Fruit fly (Drosophila melanogaster) whole organism, embryonic: Measurements from ENCODE around the gene Sptz.

Experiments used
- Aef1 ChIP-seq: fragments of 200-800 bp; sonication (Bioruptor generic); IDR thresholded peaks from 3 replicates; pipeline ENCODE4 v1.3.6; 2022; ENCODE audit warnings: missing biosample characterization, missing genetic modification characterization
- Blimp-1 ChIP-seq: fragments of 200-800 bp; sonication (Bioruptor generic); optimal IDR thresholded peaks from 3 replicates; lab custom pipeline; 2018; ENCODE audit warnings: missing biosample characterization, missing genetic modification characterization, mild to moderate bottlenecking, moderate library complexity, missing genetic modification reagents
- CG10147 ChIP-seq: fragments of 200-800 bp; sonication (Bioruptor generic); optimal IDR thresholded peaks from 2 replicates; lab custom pipeline; 2019; ENCODE audit warnings: missing biosample characterization, mild to moderate bottlenecking, missing genetic modification characterization, moderate library complexity
- CG11085 ChIP-seq: fragments of 200-800 bp; sonication (Bioruptor generic); IDR thresholded peaks from 2 replicates; pipeline ENCODE4 v1.3.6; 2022; ENCODE audit warnings: missing biosample characterization, missing genetic modification characterization
- CG1233 ChIP-seq: fragments of 200-800 bp; sonication (Bioruptor generic); optimal IDR thresholded peaks from 4 replicates; lab custom pipeline; 2018; ENCODE audit warnings: missing biosample characterization, mild to moderate bottlenecking, missing genetic modification characterization
- CG1529 ChIP-seq: fragments of 200-800 bp; sonication (Bioruptor generic); optimal IDR thresholded peaks from 3 replicates; lab custom pipeline; 2018; ENCODE audit warnings: missing biosample characterization, missing genetic modification characterization
- CG16779 ChIP-seq: fragments of 200-800 bp; sonication (Bioruptor generic); IDR thresholded peaks from 2 replicates; pipeline ENCODE4 v1.3.6; 2022; ENCODE audit warnings: missing biosample characterization, missing genetic modification characterization
- CG17361 ChIP-seq: fragments of 200-800 bp; sonication (Bioruptor generic); IDR thresholded peaks from 3 replicates; pipeline ENCODE4 v1.3.6; 2022; ENCODE audit warnings: missing biosample characterization, missing genetic modification characterization
- CG17802 ChIP-seq: fragments of 200-800 bp; sonication (Bioruptor generic); optimal IDR thresholded peaks from 2 replicates; lab custom pipeline; 2018; ENCODE audit warnings: missing biosample characterization, mild to moderate bottlenecking, missing genetic modification characterization, moderate library complexity
- CG30403 ChIP-seq: fragments of 200-800 bp; sonication (Bioruptor generic); optimal IDR thresholded peaks from 3 replicates; lab custom pipeline; 2016; ENCODE audit warnings: missing biosample characterization, missing genetic modification characterization
- CG4282 ChIP-seq: fragments of 200-800 bp; sonication (Bioruptor generic); optimal IDR thresholded peaks from 2 replicates; lab custom pipeline; 2016; ENCODE audit warnings: missing biosample characterization, missing genetic modification characterization
- CG4360 ChIP-seq: fragments of 200-800 bp; sonication (Bioruptor generic); IDR thresholded peaks from 2 replicates; pipeline ENCODE4 v1.3.6; 2022; ENCODE audit warnings: missing biosample characterization, missing genetic modification characterization
- CG4707 ChIP-seq: fragments of 200-800 bp; sonication (Bioruptor generic); optimal IDR thresholded peaks from 2 replicates; lab custom pipeline; 2018; ENCODE audit warnings: missing biosample characterization, mild to moderate bottlenecking, missing genetic modification characterization, moderate library complexity
- CG4730 ChIP-seq: fragments of 200-800 bp; sonication (Bioruptor generic); IDR thresholded peaks from 2 replicates; pipeline ENCODE4 v1.3.6; 2022; ENCODE audit warnings: missing biosample characterization, missing genetic modification characterization
- CG6254 ChIP-seq: fragments of 200-800 bp; sonication (Bioruptor generic); optimal IDR thresholded peaks from 3 replicates; lab custom pipeline; 2017; ENCODE audit warnings: mild to moderate bottlenecking, missing biosample characterization, missing genetic modification reagents, missing genetic modification characterization
- CG8388 ChIP-seq: fragments of 200-800 bp; sonication (Bioruptor generic); optimal IDR thresholded peaks from 2 replicates; lab custom pipeline; 2019; ENCODE audit warnings: missing biosample characterization, mild to moderate bottlenecking, missing genetic modification characterization, moderate library complexity
- CG9215 ChIP-seq: fragments of 200-800 bp; sonication (Bioruptor generic); IDR thresholded peaks from 2 replicates; pipeline ENCODE4 v1.3.6; 2022; ENCODE audit warnings: missing biosample characterization, missing genetic modification characterization
- Chrac-16 ChIP-seq: fragments of 200-800 bp; sonication (Bioruptor generic); optimal IDR thresholded peaks from 3 replicates; lab custom pipeline; 2016; ENCODE audit warnings: missing biosample characterization, missing genetic modification characterization
- Dip3 ChIP-seq: fragments of 200-800 bp; sonication (Bioruptor generic); optimal IDR thresholded peaks from 3 replicates; lab custom pipeline; 2016; ENCODE audit warnings: missing biosample characterization, missing genetic modification characterization
- ERR ChIP-seq: fragments of 200-800 bp; sonication (Bioruptor generic); optimal IDR thresholded peaks from 2 replicates; lab custom pipeline; 2016; ENCODE audit warnings: missing biosample characterization, missing genetic modification characterization
- H15 ChIP-seq: fragments of 200-800 bp; sonication (Bioruptor generic); IDR thresholded peaks from 3 replicates; pipeline ENCODE4 v1.3.6; 2022; ENCODE audit warnings: missing biosample characterization, missing genetic modification characterization
- HLH3B ChIP-seq: fragments of 200-800 bp; sonication (Bioruptor generic); IDR thresholded peaks from 2 replicates; pipeline ENCODE4 v1.3.6; 2022; ENCODE audit warnings: missing biosample characterization, missing genetic modification characterization
- Hr3 ChIP-seq: fragments of 200-800 bp; sonication (Bioruptor generic); optimal IDR thresholded peaks from 3 replicates; lab custom pipeline; 2016; ENCODE audit warnings: missing biosample characterization, missing genetic modification characterization
- Mad ChIP-seq: fragments of 200-800 bp; sonication (Bioruptor generic); optimal IDR thresholded peaks from 2 replicates; lab custom pipeline; 2016; ENCODE audit warnings: missing biosample characterization, missing genetic modification characterization
- Max ChIP-seq: fragments of 200-800 bp; sonication (Bioruptor generic); optimal IDR thresholded peaks from 2 replicates; lab custom pipeline; 2016; ENCODE audit warnings: missing biosample characterization, mild to moderate bottlenecking, missing genetic modification characterization
- NC2β ChIP-seq: fragments of 200-800 bp; sonication (Bioruptor generic); optimal IDR thresholded peaks from 2 replicates; lab custom pipeline; 2016; ENCODE audit warnings: missing biosample characterization, missing genetic modification characterization
- Nf-YA ChIP-seq: fragments of 200-800 bp; sonication (Bioruptor generic); IDR thresholded peaks from 2 replicates; pipeline ENCODE4 v1.3.6; 2022; ENCODE audit warnings: missing biosample characterization, missing genetic modification characterization
- Xrp1 ChIP-seq: fragments of 200-800 bp; sonication (Bioruptor generic); IDR thresholded peaks from 2 replicates; pipeline ENCODE4 v1.3.6; 2022; ENCODE audit warnings: missing biosample characterization, missing genetic modification characterization
- YL-1 ChIP-seq: fragments of 200-800 bp; sonication (Bioruptor generic); optimal IDR thresholded peaks from 3 replicates; lab custom pipeline; 2017; ENCODE audit warnings: missing biosample characterization, mild to moderate bottlenecking, missing genetic modification characterization
- bab2 ChIP-seq: fragments of 200-800 bp; sonication (Bioruptor generic); optimal IDR thresholded peaks from 2 replicates; lab custom pipeline; 2016; ENCODE audit warnings: missing biosample characterization, missing genetic modification characterization
- ci ChIP-seq: fragments of 200-800 bp; sonication (Bioruptor generic); IDR thresholded peaks from 3 replicates; pipeline ENCODE4 v1.3.6; 2022; ENCODE audit warnings: missing biosample characterization, missing genetic modification characterization
- esg ChIP-seq: fragments of 200-800 bp; sonication (Bioruptor generic); conservative IDR thresholded peaks from 2 replicates; pipeline ENCODE4 v1.3.6; 2022; ENCODE audit warnings: missing biosample characterization, missing genetic modification characterization
- exex ChIP-seq: fragments of 200-800 bp; sonication (Bioruptor generic); optimal IDR thresholded peaks from 4 replicates; lab custom pipeline; 2018; ENCODE audit warnings: missing biosample characterization, mild to moderate bottlenecking, missing genetic modification characterization, moderate library complexity
- gro ChIP-seq: fragments of 200-800 bp; sonication (Bioruptor generic); optimal IDR thresholded peaks from 2 replicates; lab custom pipeline; 2016; ENCODE audit warnings: missing biosample characterization, missing genetic modification characterization
- gt ChIP-seq: fragments of 200-800 bp; sonication (Bioruptor generic); IDR thresholded peaks from 2 replicates; pipeline ENCODE4 v1.3.6; 2022; ENCODE audit warnings: missing biosample characterization, missing genetic modification characterization
- insv ChIP-seq, 2 experiments: fragments of 200-800 bp; sonication (Bioruptor generic); optimal IDR thresholded peaks; 3 replicates each; lab custom pipeline; 2016 to 2018; ENCODE audit warnings: missing biosample characterization in 2 of 2, missing genetic modification characterization in 2 of 2
- ken ChIP-seq: fragments of 200-800 bp; sonication (Bioruptor generic); IDR thresholded peaks from 3 replicates; pipeline ENCODE4 v1.3.6; 2022; ENCODE audit warnings: missing biosample characterization, missing genetic modification characterization
- klu ChIP-seq: fragments of 200-800 bp; sonication (Bioruptor generic); IDR thresholded peaks from 2 replicates; pipeline ENCODE4 v1.3.6; 2022; ENCODE audit warnings: missing biosample characterization, missing genetic modification characterization
- luna ChIP-seq: fragments of 200-800 bp; sonication (Bioruptor generic); optimal IDR thresholded peaks from 2 replicates; lab custom pipeline; 2016; ENCODE audit warnings: missing biosample characterization, missing genetic modification characterization
- nmo ChIP-seq: fragments of 200-800 bp; sonication (Bioruptor generic); optimal IDR thresholded peaks from 2 replicates; lab custom pipeline; 2018; ENCODE audit warnings: missing biosample characterization, mild to moderate bottlenecking, missing genetic modification characterization, moderate library complexity
- onecut ChIP-seq: fragments of 200-800 bp; sonication (Bioruptor generic); IDR thresholded peaks from 2 replicates; pipeline ENCODE4 v1.3.6; 2022; ENCODE audit warnings: missing biosample characterization, missing genetic modification characterization
- pan ChIP-seq, 4 experiments: fragments of >200 bp in 3 of 4; fragments of 200-800 bp in 1 of 4; sonication (Bioruptor generic) in 1 of 4; optimal IDR thresholded peaks in 3 of 4; IDR thresholded peaks in 1 of 4; 2 replicates each; pipeline versions ENCODE4 v1.3.6 to Lab custom; 2017 to 2022; ENCODE audit warnings: missing biosample characterization in 2 of 4, missing genetic modification characterization in 2 of 4, mixed read lengths in 1 of 4
- prd ChIP-seq, 3 experiments: fragments of >200 bp in 2 of 3; fragments of 200-800 bp in 1 of 3; sonication (Bioruptor generic) in 1 of 3; optimal IDR thresholded peaks in 2 of 3; IDR thresholded peaks in 1 of 3; 2 replicates in 2 of 3; 3 replicates in 1 of 3; pipeline versions ENCODE4 v1.3.6 to Lab custom; 2017 to 2022; ENCODE audit warnings: missing biosample characterization in 1 of 3, missing genetic modification characterization in 1 of 3
- psq ChIP-seq: fragments of 200-800 bp; sonication (Bioruptor generic); optimal IDR thresholded peaks from 2 replicates; lab custom pipeline; 2017; ENCODE audit warnings: missing biosample characterization, missing genetic modification characterization
- row ChIP-seq: fragments of 200-800 bp; sonication (Bioruptor generic); IDR thresholded peaks from 3 replicates; pipeline ENCODE4 v1.3.6; 2022; ENCODE audit warnings: missing biosample characterization, missing genetic modification characterization
- sens ChIP-seq: fragments of 200-800 bp; sonication (Bioruptor generic); peaks from one replicate; lab custom pipeline; 2016; ENCODE audit warnings: missing biosample characterization, missing genetic modification characterization
- wek ChIP-seq: fragments of 200-800 bp; sonication (Bioruptor generic); optimal IDR thresholded peaks from 3 replicates; lab custom pipeline; 2018; ENCODE audit warnings: missing biosample characterization, mild to moderate bottlenecking, missing genetic modification characterization, moderate library complexity
- wor ChIP-seq: fragments of 200-800 bp; sonication (Bioruptor generic); IDR thresholded peaks from 2 replicates; pipeline ENCODE4 v1.3.6; 2022; ENCODE audit warnings: missing biosample characterization, missing genetic modification characterization

Sptz gene

dm6 chr3R:11458022-11458850, 36.3 kb downstream of the Sptz start (continued):
- TF ChIP-seq CG4282 (GFP tag; lab: Kevin White, UChicago) (no peak), esg (peak; percentile 78), Mad (peak; percentile 40), H15 (GFP tag; lab: Robert Waterston, UW) (peak; percentile 80), ci (peak; percentile 76; the same call in 2 of the 3 replicates), CG1529 (no peak), CG17361 (GFP tag; lab: Robert Waterston, UW) (peak; percentile 59; the same call in 1 of the 3 replicates), Chrac-16 (GFP tag; lab: Kevin White, UChicago) (peak; percentile 6), wek (GFP tag; lab: Kevin White, UChicago) (no peak), Dip3 (peak; percentile 62), NC2β (GFP tag; lab: Kevin White, UChicago) (peak; percentile 34), gt (0 out of 2 replicates have a peak, but pooled peaks have one; percentile 32), onecut (peak; percentile 45), nmo (GFP tag; lab: Kevin White, UChicago) (peak; percentile 53), luna (GFP tag; lab: Kevin White, UChicago) (peak; percentile 45), CG9215 (GFP tag; lab: Robert Waterston, UW) (peak; percentile 78), Hr3 (GFP tag; lab: Kevin White, UChicago) (peak; percentile 46), CG10147 (GFP tag; lab: Kevin White, UChicago) (peak; percentile 8), CG17802 (peak; percentile 15), CG11085 (GFP tag; lab: Robert Waterston, UW) (peak; percentile 71), Blimp-1 (peak; percentile 64), ken (GFP tag; lab: Robert Waterston, UW) (peak; percentile 43; the same call in 1 of the 3 replicates), Xrp1 (GFP tag; lab: Robert Waterston, UW) (peak; percentile 74), Max (GFP tag; lab: Kevin White, UChicago) (peak; percentile 4), gro (GFP tag; lab: Kevin White, UChicago) (peak; percentile 71), CG1233 (GFP tag; lab: Kevin White, UChicago) (peak; percentile 60), psq (GFP tag; lab: Kevin White, UChicago) (no peak), HLH3B (GFP tag; lab: Robert Waterston, UW) (peak; percentile 72), Aef1 (GFP tag; lab: Robert Waterston, UW) (peak; percentile 86), CG16779 (GFP tag; lab: Robert Waterston, UW) (peak; percentile 45; the same call in 1 of the 2 replicates), Nf-YA (GFP tag; lab: Robert Waterston, UW) (peak; percentile 70; the same call in 1 of the 2 replicates), prd (optimal IDR thresholded peaks at IDR 0.05; lab: Kevin White, UChicago) (no peak), prd (GFP tag; IDR thresholded peaks at IDR 0.05; lab: Robert Waterston, UW) (peak; percentile 86), insv (GFP tag; optimal IDR thresholded peaks at IDR 0.05; lab: Kevin White, UChicago) (no peak), CG4730 (GFP tag; lab: Robert Waterston, UW) (peak; percentile 78), YL-1 (no peak), CG4360 (GFP tag; lab: Robert Waterston, UW) (no peak), row (GFP tag; lab: Robert Waterston, UW) (peak; percentile 90), CG8388 (GFP tag; lab: Kevin White, UChicago) (peak; percentile 17), sens (GFP tag; lab: Kevin White, UChicago) (peak; percentile 80), klu (GFP tag; lab: Robert Waterston, UW) (peak; percentile 72), CG30403 (GFP tag; lab: Kevin White, UChicago) (peak; percentile 64), CG6254 (no peak), wor (GFP tag; lab: Robert Waterston, UW) (peak; percentile 43; the same call in 1 of the 2 replicates), ERR (GFP tag; lab: Kevin White, UChicago) (peak; percentile 38), exex (tag; lab: Kevin White, UChicago) (peak; percentile 81), CG4707 (GFP tag; lab: Kevin White, UChicago) (no peak), bab2 (GFP tag; lab: Kevin White, UChicago) (peak; percentile 47), pan (optimal IDR thresholded peaks at IDR 0.05; lab: Kevin White, UChicago) (no peak), pan (GFP tag; optimal IDR thresholded peaks at IDR 0.05 in 1 of 2, IDR thresholded peaks at IDR 0.05 in 1 of 2) (peak in 1 of 2 experiments; percentile 85)
